Fruit fly (Drosophila melanogaster): Measurements from ENCODE around the gene Ucp4C.

Gene Ucp4C

DNA sequence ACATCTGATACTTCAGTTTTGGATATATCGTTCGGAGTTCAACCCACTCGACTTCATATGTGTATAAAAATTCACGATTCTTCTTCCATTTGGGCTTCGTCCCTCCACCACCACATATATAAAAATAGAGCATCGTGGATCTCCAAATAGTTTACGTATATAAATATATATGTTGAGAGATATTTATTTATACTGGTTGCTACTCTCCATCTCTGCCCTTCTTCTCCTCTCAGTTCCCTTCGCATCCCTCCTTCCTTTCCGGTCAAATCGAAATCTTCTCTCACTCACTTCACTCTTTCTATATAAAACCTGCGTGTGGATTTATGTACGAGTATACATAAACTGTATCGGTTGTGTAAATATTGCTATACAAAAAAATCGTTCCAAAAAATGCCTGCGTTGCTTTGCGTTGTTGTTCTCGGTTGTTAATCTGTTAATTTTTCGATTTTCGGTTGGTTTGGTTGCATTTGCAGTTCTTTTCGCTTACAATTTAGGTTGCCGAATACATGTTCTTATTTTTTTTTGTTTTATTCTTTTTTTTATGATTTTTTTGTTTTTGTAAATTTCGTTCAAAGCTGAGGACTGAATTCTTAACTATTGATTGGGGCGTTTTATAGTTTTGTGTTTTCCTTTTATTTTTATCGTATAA, 4.3 kb downstream of the Ucp4C start:
- TF ChIP-seq z (GFP tag; IDR thresholded peaks at IDR 0.05) (peak; percentile 78), HLH4C (GFP tag; IDR thresholded peaks at IDR 0.05; ENCODE audit: partially characterized antibody) (no peak), CG12769 (tag; optimal IDR thresholded peaks at IDR 0.05) (peak; percentile 70), sd (tag; optimal IDR thresholded peaks at IDR 0.05) (peak; percentile 30), CG10267 (tag; optimal IDR thresholded peaks at IDR 0.05) (no peak), CG17568 (GFP tag; optimal IDR thresholded peaks at IDR 0.05) (no peak), CG2199 (GFP tag; IDR thresholded peaks at IDR 0.05) (peak; percentile 29; the same call in 1 of the 3 replicates), danr (GFP tag; IDR thresholded peaks at IDR 0.05) (no peak), Pdp1 (GFP tag; optimal IDR thresholded peaks at IDR 0.05) (peak in 1 of 2 experiments; percentile 41), crol (GFP tag; IDR thresholded peaks at IDR 0.05) (peak; percentile 69; the same call in 1 of the 2 replicates), shn (GFP tag; optimal IDR thresholded peaks at IDR 0.05) (no peak), CG31441 (GFP tag; IDR thresholded peaks at IDR 0.05) (0 out of 2 replicates have a peak, but pooled peaks have one; percentile 19), Trl (optimal IDR thresholded peaks at IDR 0.05) (peak; percentile 30 to 58), Trl (GFP tag; optimal IDR thresholded peaks at IDR 0.05) (no peak), ci (GFP tag; IDR thresholded peaks at IDR 0.05) (0 out of 3 replicates have a peak, but pooled peaks have one; percentile 18), CG11723 (GFP tag; optimal IDR thresholded peaks at IDR 0.05) (no peak), CG32767 (GFP tag; IDR thresholded peaks at IDR 0.05) (peak; percentile 20; the same call in 1 of the 2 replicates)

DNA sequence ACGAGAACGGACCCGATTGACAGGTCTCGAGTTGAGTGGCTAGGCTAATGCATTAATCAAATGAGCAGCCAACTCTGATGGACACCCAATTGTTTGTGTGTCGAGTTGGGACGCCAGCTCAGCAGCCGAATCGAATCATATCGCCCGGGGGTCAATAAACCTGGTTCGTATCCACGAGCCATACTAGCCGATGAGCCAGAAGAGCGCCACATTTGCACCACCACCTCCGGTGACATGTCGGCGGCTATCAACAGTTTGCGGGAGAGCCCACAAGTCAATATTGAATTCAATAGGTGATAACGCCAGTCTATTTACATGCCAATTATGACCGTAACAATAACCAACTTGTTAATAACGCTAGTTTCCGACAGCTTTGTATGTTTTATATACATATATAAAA, 5.8 kb downstream of the Ucp4C start:
- peak; percentile 62 for TF ChIP-seq Hey (tag; optimal IDR thresholded peaks at IDR 0.05)
- peak; percentile 6 for TF ChIP-seq Spps (tag; optimal IDR thresholded peaks at IDR 0.05)
- peak; percentile 31 for TF ChIP-seq Nf-YB (GFP tag; optimal IDR thresholded peaks at IDR 0.05)
- peak; percentile 84 for TF ChIP-seq CG12071 (GFP tag; optimal IDR thresholded peaks at IDR 0.05)
- TF ChIP-seq CG18011 (GFP tag; optimal IDR thresholded peaks at IDR 0.05), result peak; percentile 2
- peak; percentile 53 for TF ChIP-seq tap (tag; optimal IDR thresholded peaks at IDR 0.05)
- TF ChIP-seq odd (GFP tag; optimal IDR thresholded peaks at IDR 0.05), result peak; percentile 77
- TF ChIP-seq CG13775 (GFP tag; optimal IDR thresholded peaks at IDR 0.05), result no peak
- peak; percentile 15 for TF ChIP-seq kah (GFP tag; optimal IDR thresholded peaks at IDR 0.05)
- TF ChIP-seq CG1024 (GFP tag; IDR thresholded peaks at IDR 0.05), result peak; percentile 45; the same call in 1 of the 2 replicates
- TF ChIP-seq bab2 (GFP tag; optimal IDR thresholded peaks at IDR 0.05), result no peak
- peak; percentile 83 for TF ChIP-seq sug (tag; optimal IDR thresholded peaks at IDR 0.05)
- TF ChIP-seq Awh (GFP tag; IDR thresholded peaks at IDR 0.05), result peak; percentile 76; the same call in 1 of the 2 replicates
- TF ChIP-seq CG13424 (tag; optimal IDR thresholded peaks at IDR 0.05), result peak; percentile 66
- TF ChIP-seq ems (GFP tag; optimal IDR thresholded peaks at IDR 0.05), result no peak
- peak; percentile 77 for TF ChIP-seq CG2678 (tag; optimal IDR thresholded peaks at IDR 0.05)
- peak; percentile 84 for TF ChIP-seq CG10543 (GFP tag; optimal IDR thresholded peaks at IDR 0.05)
- TF ChIP-seq shn (GFP tag; optimal IDR thresholded peaks at IDR 0.05), result no peak
- no peak for TF ChIP-seq CG17802 (tag; optimal IDR thresholded peaks at IDR 0.05)
- no peak for TF ChIP-seq Doc2 (GFP tag; IDR thresholded peaks at IDR 0.05)
- peak; percentile 48; the same call in 1 of the 2 replicates for TF ChIP-seq CG32767 (GFP tag; IDR thresholded peaks at IDR 0.05)
- TF ChIP-seq CG12769 (tag; optimal IDR thresholded peaks at IDR 0.05), result peak; percentile 79
- TF ChIP-seq NC2β (GFP tag; optimal IDR thresholded peaks at IDR 0.05), result no peak
- TF ChIP-seq CG1832 (GFP tag; optimal IDR thresholded peaks at IDR 0.05), result no peak
- peak; percentile 17 for TF ChIP-seq CG12299 (tag; optimal IDR thresholded peaks at IDR 0.05)
- TF ChIP-seq Dbx (GFP tag; IDR thresholded peaks at IDR 0.05), result peak; percentile 49; the same call in 1 of the 3 replicates
- no peak for TF ChIP-seq GATAe (GFP tag; conservative IDR thresholded peaks at IDR 0.05)
- TF ChIP-seq ttk (GFP tag; IDR thresholded peaks at IDR 0.05), result peak; percentile 7; the same call in 1 of the 2 replicates
- no peak for TF ChIP-seq E2f2 (GFP tag; IDR thresholded peaks at IDR 0.05)
- peak; percentile 39 for TF ChIP-seq CG6683 (GFP tag; optimal IDR thresholded peaks at IDR 0.05)
- TF ChIP-seq CG6175 (GFP tag; IDR thresholded peaks at IDR 0.05), result peak; percentile 59; the same call in 1 of the 3 replicates
- TF ChIP-seq pan (optimal IDR thresholded peaks at IDR 0.05), result no peak
- TF ChIP-seq pan (GFP tag; optimal IDR thresholded peaks at IDR 0.05 in 1 of 2, IDR thresholded peaks at IDR 0.05 in 1 of 2), result peak in 1 of 2 experiments; percentile 57
- TF ChIP-seq fd96Cb (tag; optimal IDR thresholded peaks at IDR 0.05), result peak; percentile 4
- peak; percentile 0 for TF ChIP-seq CG7786 (GFP tag; optimal IDR thresholded peaks at IDR 0.05)
